Worm (Caenorhabditis elegans): ENCODE results near the gene C40H1.8.

DNA sequence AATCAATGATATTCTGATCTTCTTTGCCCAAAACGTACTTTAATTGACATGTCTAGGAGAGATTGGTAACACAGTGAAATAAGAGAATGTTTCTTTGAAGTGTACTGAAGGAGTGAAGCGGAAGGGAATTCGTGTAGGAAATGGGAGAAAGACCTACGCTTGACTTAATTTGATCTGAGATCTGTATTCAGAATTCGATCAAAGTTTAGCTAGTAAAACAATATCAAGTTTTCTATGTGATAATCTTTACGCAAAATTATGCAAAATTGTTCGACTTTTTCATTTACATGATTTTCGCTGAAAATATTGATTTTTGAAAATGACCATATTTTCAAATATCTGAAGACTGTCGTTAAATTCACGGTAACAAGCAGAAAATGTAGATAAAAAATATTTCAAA is 17.2 kb upstream of the C40H1.8 start, which contains the start of gene K01B6.4:
- TF ChIP-seq hmbx-1 (tag; optimal IDR thresholded peaks at IDR 0.05) (no peak), flt-1 (GFP tag; IDR thresholded peaks at IDR 0.05) (no peak), tbx-37 (GFP tag; conservative IDR thresholded peaks at IDR 0.05) (no peak), ama-1 (optimal IDR thresholded peaks at IDR 0.05) (no peak), sea-1 (GFP tag; conservative IDR thresholded peaks at IDR 0.05) (no peak), hmg-4 (GFP tag; optimal IDR thresholded peaks at IDR 0.05) (no peak), ceh-13 (GFP tag; optimal IDR thresholded peaks at IDR 0.05) (no peak), pes-1 (GFP tag; IDR thresholded peaks at IDR 0.05) (no peak), tra-4 (tag; optimal IDR thresholded peaks at IDR 0.05) (no peak), ets-7 (tag; optimal IDR thresholded peaks at IDR 0.05) (no peak), hnd-1 (tag; optimal IDR thresholded peaks at IDR 0.05) (no peak), tbx-11 (GFP tag; IDR thresholded peaks at IDR 0.05) (no peak), scrt-1 (GFP tag; IDR thresholded peaks at IDR 0.05) (no peak)

Data from whole organism, early embryonic.